Worm (Caenorhabditis elegans) whole organism, L1 larva: Measurements from ENCODE around the gene Y15E3A.4.

Source experiments
- ama-1 ChIP-seq: fragments of 150-350 bp; optimal IDR thresholded peaks from 2 replicates; lab custom pipeline; 2014
- ceh-82 ChIP-seq, 3 experiments: fragments of 150-350 bp in 1 of 3; sonication (generic microtip) in 2 of 3; optimal IDR thresholded peaks; 2 replicates each; lab custom pipeline; 2014 to 2017; ENCODE audit warnings: missing biosample characterization in 3 of 3, missing genetic modification characterization in 3 of 3
- efl-1 ChIP-seq, 4 experiments: fragments of 150-350 bp; optimal IDR thresholded peaks in 3 of 4; peaks in 1 of 4; 1 replicate in 1 of 4; 2 replicates in 3 of 4; lab custom pipeline; 2014; ENCODE audit warnings: missing biosample characterization in 2 of 4, missing genetic modification characterization in 2 of 4, missing genetic modification reagents in 2 of 4
- egl-27 ChIP-seq, 2 experiments: fragments of 150-350 bp in 1 of 2; sonication (generic microtip); optimal IDR thresholded peaks; 3 replicates each; lab custom pipeline; 2017 to 2018; ENCODE audit warnings: missing biosample characterization in 2 of 2, missing genetic modification characterization in 2 of 2, missing genetic modification reagents in 2 of 2
- elt-2 ChIP-seq: sonication (generic microtip); optimal IDR thresholded peaks from 2 replicates; lab custom pipeline; 2016; ENCODE audit warnings: missing genetic modification characterization, mild to moderate bottlenecking, inconsistent platforms, missing compliant biosample characterization, missing genetic modification reagents
- irx-1 ChIP-seq: sonication (generic microtip); optimal IDR thresholded peaks from 2 replicates; lab custom pipeline; 2016; ENCODE audit warnings: missing genetic modification characterization, missing compliant biosample characterization
- lir-3 ChIP-seq: sonication (generic microtip); optimal IDR thresholded peaks from 2 replicates; lab custom pipeline; 2016; ENCODE audit warnings: mild to moderate bottlenecking, missing genetic modification characterization, moderate library complexity, missing compliant biosample characterization; ENCODE audit not compliant: poor library complexity
- mef-2 ChIP-seq: fragments of 150-350 bp; optimal IDR thresholded peaks from 2 replicates; lab custom pipeline; 2014; ENCODE audit warnings: missing biosample characterization, missing genetic modification characterization
- nhr-20 ChIP-seq: sonication (generic microtip); optimal IDR thresholded peaks from 2 replicates; lab custom pipeline; 2016; ENCODE audit warnings: mild to moderate bottlenecking, missing genetic modification characterization, missing compliant biosample characterization
- pqm-1 ChIP-seq: sonication (generic microtip); optimal IDR thresholded peaks from 3 replicates; lab custom pipeline; 2017; ENCODE audit warnings: missing biosample characterization, missing genetic modification characterization
- snpc-4 ChIP-seq: fragments of 150-350 bp; optimal IDR thresholded peaks from 2 replicates; lab custom pipeline; 2014; ENCODE audit warnings: missing biosample characterization, missing genetic modification characterization
- tbx-2 ChIP-seq: sonication (generic microtip); optimal IDR thresholded peaks from 2 replicates; lab custom pipeline; 2016; ENCODE audit warnings: missing genetic modification characterization, missing compliant biosample characterization
- unc-62 ChIP-seq: fragments of 150-350 bp; optimal IDR thresholded peaks from 2 replicates; lab custom pipeline; 2014; ENCODE audit warnings: missing biosample characterization, missing genetic modification reagents, missing genetic modification characterization
- zag-1 ChIP-seq: fragments of 150-350 bp; optimal IDR thresholded peaks from 2 replicates; lab custom pipeline; 2014; ENCODE audit warnings: missing biosample characterization, missing genetic modification characterization

DNA sequence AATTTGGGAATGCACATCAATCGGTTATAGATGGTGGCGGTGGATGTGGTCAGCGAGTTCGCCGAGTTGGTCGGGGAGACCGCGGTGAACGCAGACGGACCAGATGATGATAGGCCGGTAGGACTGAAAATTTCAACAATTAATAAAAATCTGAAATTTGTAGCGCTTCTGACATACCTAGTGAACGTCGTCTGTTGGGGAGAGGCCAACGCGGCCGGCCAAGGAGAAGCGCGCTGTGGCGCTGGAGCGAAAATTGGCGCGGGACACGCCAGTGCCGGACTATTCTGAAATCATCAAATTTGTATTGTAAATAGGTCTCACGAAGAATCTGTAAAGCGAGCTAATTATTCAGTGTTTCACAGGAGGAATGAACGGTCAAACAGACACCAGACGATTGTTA lies 42.0 kb downstream of the Y15E3A.4 start:
- TF ChIP-seq pqm-1 (no peak), unc-62 (GFP tag; lab: Kevin White, UChicago) (no peak), snpc-4 (tag; lab: Kevin White, UChicago) (no peak), zag-1 (tag; lab: Kevin White, UChicago) (no peak), mef-2 (tag; lab: Kevin White, UChicago) (no peak), ama-1 (lab: Kevin White, UChicago) (no peak), lir-3 (tag; lab: Kevin White, UChicago) (no peak), egl-27 (tag; optimal IDR thresholded peaks at IDR 0.05; lab: Kevin White, UChicago) (no peak), tbx-2 (no peak), efl-1 (optimal IDR thresholded peaks at IDR 0.05; lab: Kevin White, UChicago) (no peak), efl-1 (GFP tag; optimal IDR thresholded peaks at IDR 0.05 in 1 of 2; lab: Kevin White, UChicago) (peak in 1 of 2 experiments; percentile 68), nhr-20 (no peak), ceh-82 (tag; optimal IDR thresholded peaks at IDR 0.05; lab: Kevin White, UChicago) (no peak), elt-2 (tag; lab: Kevin White, UChicago) (no peak), irx-1 (tag; lab: Kevin White, UChicago) (no peak)
